Worm (Caenorhabditis elegans) whole organism, L4 larva: ENCODE data around the gene sod-3.

Experiments used
- D1046.2 ChIP-seq: fragments of 200-800 bp; sonication (Bioruptor generic); IDR thresholded peaks from 2 replicates; pipeline ENCODE4 v1.3.6; 2022; ENCODE audit warnings: missing genetic modification characterization, missing compliant biosample characterization
- F10B5.3 ChIP-seq: sonication (generic microtip); optimal IDR thresholded peaks from 2 replicates; lab custom pipeline; 2016; ENCODE audit warnings: mild to moderate bottlenecking, missing genetic modification characterization, missing compliant biosample characterization
- F49E8.2 ChIP-seq: sonication (generic microtip); optimal IDR thresholded peaks from 2 replicates; lab custom pipeline; 2016; ENCODE audit warnings: missing compliant biosample characterization, mild to moderate bottlenecking, missing genetic modification characterization, borderline replicate concordance
- T20F7.1 ChIP-seq: fragments of 200-800 bp; sonication (Bioruptor generic); optimal IDR thresholded peaks from 2 replicates; lab custom pipeline; 2018; ENCODE audit warnings: mild to moderate bottlenecking, missing genetic modification characterization, missing compliant biosample characterization
- Y48G9A.11 ChIP-seq: fragments of 200-800 bp; sonication (Bioruptor generic); IDR thresholded peaks from 2 replicates; pipeline ENCODE4 v1.3.6; 2022; ENCODE audit warnings: missing genetic modification reagents, missing genetic modification characterization, missing compliant biosample characterization
- Y75B8A.6 ChIP-seq: fragments of 200-800 bp; sonication (Bioruptor generic); IDR thresholded peaks from 2 replicates; pipeline ENCODE4 v1.3.6; 2022; ENCODE audit warnings: missing genetic modification reagents, missing genetic modification characterization, missing compliant biosample characterization
- ZK546.5 ChIP-seq, 2 experiments: sonication (generic microtip); optimal IDR thresholded peaks; 2 replicates each; lab custom pipeline; 2017; ENCODE audit warnings: missing biosample characterization in 2 of 2, missing genetic modification characterization in 2 of 2
- aha-1 ChIP-seq: fragments of 150-350 bp; peaks from one replicate; lab custom pipeline; 2014; ENCODE audit warnings: missing biosample characterization, missing genetic modification characterization
- aly-2 ChIP-seq: sonication (generic microtip); optimal IDR thresholded peaks from 2 replicates; lab custom pipeline; 2018; ENCODE audit warnings: missing biosample characterization, missing genetic modification characterization
- ama-1 ChIP-seq: fragments of 150-350 bp; optimal IDR thresholded peaks from 2 replicates; lab custom pipeline; 2014; ENCODE audit warnings: inconsistent platforms, mixed read lengths
- arid-1 ChIP-seq: fragments of 200-800 bp; sonication (Bioruptor generic); conservative IDR thresholded peaks from 2 replicates; pipeline ENCODE4 v1.3.6; 2022; ENCODE audit warnings: missing genetic modification reagents, missing genetic modification characterization, missing compliant biosample characterization
- ceh-20 ChIP-seq: fragments of 200-800 bp; sonication (Bioruptor generic); IDR thresholded peaks from 2 replicates; pipeline ENCODE4 v1.3.6; 2022; ENCODE audit warnings: missing genetic modification reagents, missing genetic modification characterization, missing compliant biosample characterization
- daf-19 ChIP-seq: fragments of 200-800 bp; sonication (Bioruptor generic); conservative IDR thresholded peaks from 2 replicates; pipeline ENCODE4 v1.3.6; 2022; ENCODE audit warnings: missing genetic modification characterization, missing compliant biosample characterization
- dmd-9 ChIP-seq: fragments of 200-800 bp; sonication (Bioruptor generic); IDR thresholded peaks from 2 replicates; pipeline ENCODE4 v1.3.6; 2022; ENCODE audit warnings: missing genetic modification reagents, missing genetic modification characterization, missing compliant biosample characterization
- dve-1 ChIP-seq: sonication (generic microtip); optimal IDR thresholded peaks from 2 replicates; lab custom pipeline; 2017; ENCODE audit warnings: antibody characterized with exemption, mild to moderate bottlenecking, missing genetic modification characterization, missing compliant biosample characterization; ENCODE audit not compliant: insufficient read depth
- egl-27 ChIP-seq: sonication (generic microtip); optimal IDR thresholded peaks from 3 replicates; lab custom pipeline; 2017; ENCODE audit warnings: missing biosample characterization, missing genetic modification reagents, missing genetic modification characterization
- fkh-10 ChIP-seq: fragments of 150-350 bp; optimal IDR thresholded peaks from 2 replicates; lab custom pipeline; 2014; ENCODE audit warnings: missing biosample characterization, missing genetic modification reagents, missing genetic modification characterization
- fos-1 ChIP-seq: fragments of 150-350 bp; optimal IDR thresholded peaks from 2 replicates; lab custom pipeline; 2014; ENCODE audit warnings: missing biosample characterization, missing genetic modification characterization
- hif-1 ChIP-seq, 2 experiments: sonication (generic microtip); optimal IDR thresholded peaks; 2 replicates each; lab custom pipeline; 2016 to 2017; ENCODE audit warnings: missing compliant biosample characterization in 2 of 2, missing genetic modification characterization in 2 of 2, missing genetic modification reagents in 2 of 2, missing genotype in 2 of 2, mild to moderate bottlenecking in 1 of 2
- hlh-30 ChIP-seq: sonication (generic microtip); optimal IDR thresholded peaks from 2 replicates; lab custom pipeline; 2017; ENCODE audit warnings: antibody characterized with exemption, mild to moderate bottlenecking, missing genetic modification characterization, missing compliant biosample characterization; ENCODE audit not compliant: insufficient read depth
- hmg-1.1 ChIP-seq: fragments of 200-800 bp; sonication (Bioruptor generic); IDR thresholded peaks from 2 replicates; pipeline ENCODE4 v1.3.6; 2022; ENCODE audit warnings: missing genetic modification reagents, missing genetic modification characterization, missing compliant biosample characterization
- lim-7 ChIP-seq: fragments of 200-800 bp; sonication (Bioruptor generic); IDR thresholded peaks from 2 replicates; pipeline ENCODE4 v1.3.6; 2022; ENCODE audit warnings: missing genetic modification characterization, missing compliant biosample characterization
- lsy-2 ChIP-seq, 2 experiments: fragments of 150-350 bp in 1 of 2; sonication (generic microtip) in 1 of 2; optimal IDR thresholded peaks; 2 replicates each; lab custom pipeline; 2014 to 2017; ENCODE audit warnings: missing biosample characterization in 2 of 2, missing genetic modification characterization in 2 of 2
- madf-5 ChIP-seq, 2 experiments: fragments of 200-800 bp; sonication (Bioruptor generic); IDR thresholded peaks; 2 replicates each; pipeline ENCODE4 v1.3.6; 2022; ENCODE audit warnings: missing compliant biosample characterization in 2 of 2, missing genetic modification characterization in 2 of 2
- mdt-29 ChIP-seq: fragments of 200-800 bp; sonication (Bioruptor generic); IDR thresholded peaks from 2 replicates; pipeline ENCODE4 v1.3.6; 2022; ENCODE audit warnings: missing genetic modification reagents, missing genetic modification characterization, missing compliant biosample characterization
- mep-1 ChIP-seq: fragments of 150-350 bp; sonication (generic microtip); optimal IDR thresholded peaks from 3 replicates; lab custom pipeline; 2014; ENCODE audit warnings: missing biosample characterization, missing genetic modification characterization
- mxl-2 ChIP-seq: fragments of 200-800 bp; sonication (Bioruptor generic); conservative IDR thresholded peaks from 2 replicates; pipeline ENCODE4 v1.3.6; 2022; ENCODE audit warnings: missing genetic modification reagents, missing genetic modification characterization, missing compliant biosample characterization
- nhr-102 ChIP-seq: sonication (generic microtip); optimal IDR thresholded peaks from 2 replicates; lab custom pipeline; 2016; ENCODE audit warnings: mild to moderate bottlenecking, missing genetic modification characterization, moderate library complexity, missing compliant biosample characterization
- nhr-111 ChIP-seq: fragments of 200-800 bp; sonication (Bioruptor generic); optimal IDR thresholded peaks from 2 replicates; lab custom pipeline; 2018; ENCODE audit warnings: mild to moderate bottlenecking, missing genetic modification characterization, missing compliant biosample characterization
- nhr-237 ChIP-seq: sonication (generic microtip); optimal IDR thresholded peaks from 2 replicates; lab custom pipeline; 2017; ENCODE audit warnings: missing biosample characterization, missing genetic modification characterization
- nhr-28 ChIP-seq: fragments of 150-350 bp; optimal IDR thresholded peaks from 2 replicates; lab custom pipeline; 2014; ENCODE audit warnings: missing biosample characterization, missing genetic modification characterization
- nhr-6 ChIP-seq: fragments of 150-350 bp; optimal IDR thresholded peaks from 2 replicates; lab custom pipeline; 2014; ENCODE audit warnings: missing biosample characterization, missing genetic modification characterization
- pha-4 ChIP-seq, 2 experiments: fragments of 150-350 bp in 1 of 2; fragments of 200-800 bp in 1 of 2; sonication (Bioruptor generic) in 1 of 2; IDR thresholded peaks in 1 of 2; optimal IDR thresholded peaks in 1 of 2; 2 replicates each; pipeline versions ENCODE4 v1.3.6 to Lab custom; 2014 to 2022; ENCODE audit warnings: missing genetic modification characterization in 2 of 2, missing genetic modification reagents in 2 of 2, missing biosample characterization in 1 of 2, missing compliant biosample characterization in 1 of 2
- pqm-1 ChIP-seq: sonication (generic microtip); optimal IDR thresholded peaks from 2 replicates; lab custom pipeline; 2017; ENCODE audit warnings: missing biosample characterization, missing genetic modification characterization
- saeg-2 ChIP-seq: fragments of 200-800 bp; sonication (Bioruptor generic); IDR thresholded peaks from 2 replicates; pipeline ENCODE4 v1.3.6; 2022; ENCODE audit warnings: missing genetic modification reagents, missing genetic modification characterization, missing compliant biosample characterization
- sdz-12 ChIP-seq: fragments of 200-800 bp; sonication (Bioruptor generic); optimal IDR thresholded peaks from 2 replicates; lab custom pipeline; 2018; ENCODE audit warnings: mild to moderate bottlenecking, missing genetic modification characterization, missing compliant biosample characterization
- set-16 ChIP-seq: fragments of 200-800 bp; sonication (Bioruptor generic); IDR thresholded peaks from 2 replicates; pipeline ENCODE4 v1.3.6; 2022; ENCODE audit warnings: missing genetic modification reagents, missing genetic modification characterization, missing compliant biosample characterization
- snpc-1.2 ChIP-seq: fragments of 200-800 bp; sonication (Bioruptor generic); IDR thresholded peaks from 2 replicates; pipeline ENCODE4 v1.3.6; 2022; ENCODE audit warnings: missing genetic modification reagents, missing genetic modification characterization, missing compliant biosample characterization
- spr-1 ChIP-seq: sonication (generic microtip); optimal IDR thresholded peaks from 2 replicates; lab custom pipeline; 2016; ENCODE audit warnings: mild to moderate bottlenecking, missing genetic modification characterization, missing compliant biosample characterization
- unc-130 ChIP-seq: sonication (generic microtip); optimal IDR thresholded peaks from 2 replicates; lab custom pipeline; 2016; ENCODE audit warnings: missing genetic modification reagents, missing genetic modification characterization, missing compliant biosample characterization
- vab-7 ChIP-seq: fragments of 200-800 bp; sonication (Bioruptor generic); IDR thresholded peaks from 2 replicates; pipeline ENCODE4 v1.3.6; 2022; ENCODE audit warnings: missing genetic modification reagents, missing genetic modification characterization, missing compliant biosample characterization
- zag-1 ChIP-seq: fragments of 150-350 bp; optimal IDR thresholded peaks from 2 replicates; lab custom pipeline; 2014; ENCODE audit warnings: missing biosample characterization, missing genetic modification characterization
- zip-2 ChIP-seq: fragments of 150-350 bp; optimal IDR thresholded peaks from 2 replicates; lab custom pipeline; 2014; ENCODE audit warnings: missing biosample characterization, missing genetic modification characterization

The sod-3 gene

ce11 chrX:17096508-17097234 is 4.1 kb downstream of the sod-3 start, which contains the start of gene lido-1 (continued):
- TF ChIP-seq F49E8.2 (tag; lab: Kevin White, UChicago): no peak

ce11 chrX:17100656-17101055 is 8.1 kb downstream of the sod-3 start, which contains the start of gene lido-2:
Gene lido-2 (minus strand): TSS chrX:17100756.
- TF ChIP-seq lim-7 (GFP tag; lab: Robert Waterston, UW) (no peak), pha-4 (GFP tag; IDR thresholded peaks at IDR 0.05; lab: Robert Waterston, UW) (no peak), pha-4 (tag; optimal IDR thresholded peaks at IDR 0.05; lab: Kevin White, UChicago) (no peak)

ce11 chrX:17107670-17108069 is 15.1 kb downstream of the sod-3 start, which contains the start of gene lido-4:
Gene lido-4 (minus strand): TSS chrX:17107770.
- no peak for TF ChIP-seq madf-5 (GFP tag; IDR thresholded peaks at IDR 0.05; lab: Robert Waterston, UW)
- no peak for TF ChIP-seq Y75B8A.6 (GFP tag; lab: Robert Waterston, UW)
- no peak for TF ChIP-seq unc-130 (GFP tag; lab: Kevin White, UChicago)
- no peak for TF ChIP-seq nhr-111 (GFP tag; lab: Kevin White, UChicago)
- no peak for TF ChIP-seq hlh-30 (tag; lab: Kevin White, UChicago)
- no peak for TF ChIP-seq mxl-2
- no peak for TF ChIP-seq aly-2
- no peak for TF ChIP-seq hmg-1.1 (GFP tag; lab: Robert Waterston, UW)
- no peak for TF ChIP-seq egl-27 (tag; lab: Kevin White, UChicago)
- no peak for TF ChIP-seq dve-1
- no peak for TF ChIP-seq mep-1 (tag; lab: Kevin White, UChicago)
- TF ChIP-seq nhr-28 (tag; lab: Kevin White, UChicago): no peak
- TF ChIP-seq fkh-10 (GFP tag; lab: Kevin White, UChicago): no peak
- no peak for TF ChIP-seq set-16
- TF ChIP-seq, all 104 proteins: peak for 0

ce11 chrX:17110555-17110954 is 18.0 kb downstream of the sod-3 start, which contains the start of gene lido-5:
Gene lido-5 (minus strand): TSS chrX:17110655.
- TF ChIP-seq lsy-2 (tag; optimal IDR thresholded peaks at IDR 0.05; lab: Kevin White, UChicago) (no peak), mxl-2 (no peak), vab-7 (no peak), mdt-29 (GFP tag; lab: Robert Waterston, UW) (no peak), ceh-20 (GFP tag; lab: Robert Waterston, UW) (no peak), ama-1 (lab: Kevin White, UChicago) (no peak), nhr-237 (no peak), T20F7.1 (GFP tag; lab: Kevin White, UChicago) (no peak), lim-7 (GFP tag; lab: Robert Waterston, UW) (no peak), D1046.2 (no peak), zip-2 (no peak), aha-1 (tag; lab: Kevin White, UChicago) (no peak), arid-1 (GFP tag; lab: Robert Waterston, UW) (no peak), saeg-2 (GFP tag; lab: Robert Waterston, UW) (no peak), snpc-1.2 (GFP tag; lab: Robert Waterston, UW) (no peak), zag-1 (tag; lab: Kevin White, UChicago) (no peak), fos-1 (tag; lab: Kevin White, UChicago) (no peak)

- TF ChIP-seq unc-130 (GFP tag; lab: Kevin White, UChicago) (no peak), nhr-102 (tag; lab: Kevin White, UChicago) (no peak), ZK546.5 (tag; optimal IDR thresholded peaks at IDR 0.05; lab: Kevin White, UChicago) (no peak), pqm-1 (tag; lab: Kevin White, UChicago) (no peak), egl-27 (tag; lab: Kevin White, UChicago) (no peak), hif-1 (tag; optimal IDR thresholded peaks at IDR 0.05; lab: Kevin White, UChicago) (no peak), T20F7.1 (GFP tag; lab: Kevin White, UChicago) (no peak), Y75B8A.6 (GFP tag; lab: Robert Waterston, UW) (no peak), spr-1 (no peak), daf-19 (GFP tag; lab: Robert Waterston, UW) (no peak), dmd-9 (no peak), lsy-2 (tag; optimal IDR thresholded peaks at IDR 0.05; lab: Kevin White, UChicago) (no peak), F10B5.3 (tag; lab: Kevin White, UChicago) (no peak), set-16 (no peak), nhr-6 (tag; lab: Kevin White, UChicago) (no peak), Y48G9A.11 (no peak), sdz-12 (GFP tag; lab: Kevin White, UChicago) (no peak), dve-1 (no peak)
Measured at ce11 chrX:17115089-17115488, 22.5 kb downstream of the sod-3 start, which contains the start of gene lido-6. Gene lido-6 (minus strand): TSS chrX:17115189.
